1 fruit fly cellular context compared by ENCODE assay signal in genomic region chr3R:20850395-20851039, dm6.
TF ChIP-seq lines count a peak whose summit lies in the region.

TSS of gene RpS30 (plus strand) at chr3R:20850516.

TF ChIP-seq in whole organism, embryonic, 481 proteins besides CTCF, POLR2A, EP300 and RAD21 (continued from another document and continues in another):
- no peak for TF ChIP-seq ase (GFP tag; IDR thresholded peaks at IDR 0.05; lab: Robert Waterston, UW)
- TF ChIP-seq CG3281 (GFP tag; optimal IDR thresholded peaks at IDR 0.05; lab: Kevin White, UChicago) = peak; percentile 37
- TF ChIP-seq CG13894 (tag; optimal IDR thresholded peaks at IDR 0.05; lab: Kevin White, UChicago) = peak; percentile 36
- TF ChIP-seq CG2678 (tag; optimal IDR thresholded peaks at IDR 0.05; lab: Kevin White, UChicago) = no peak
- peak; percentile 49 for TF ChIP-seq CG31441 (GFP tag; IDR thresholded peaks at IDR 0.05; lab: Robert Waterston, UW)
- peak; percentile 69 for TF ChIP-seq CG32532 (GFP tag; IDR thresholded peaks at IDR 0.05; lab: Robert Waterston, UW)
- TF ChIP-seq onecut (GFP tag; IDR thresholded peaks at IDR 0.05; lab: Robert Waterston, UW) = peak; percentile 69
- no peak for TF ChIP-seq tx (GFP tag; optimal IDR thresholded peaks at IDR 0.05; lab: Kevin White, UChicago)
- no peak for TF ChIP-seq Side (GFP tag; optimal IDR thresholded peaks at IDR 0.05; lab: Kevin White, UChicago)
- TF ChIP-seq CG12391 (tag; optimal IDR thresholded peaks at IDR 0.05; lab: Kevin White, UChicago) = peak; percentile 56
- TF ChIP-seq zen (tag; optimal IDR thresholded peaks at IDR 0.05; lab: Kevin White, UChicago) = peak; percentile 64
- no peak for TF ChIP-seq Ptx1 (GFP tag; IDR thresholded peaks at IDR 0.05; lab: Robert Waterston, UW)
- no peak for TF ChIP-seq ttk (GFP tag; IDR thresholded peaks at IDR 0.05; lab: Robert Waterston, UW)
- TF ChIP-seq CG10267 (tag; optimal IDR thresholded peaks at IDR 0.05; lab: Kevin White, UChicago) = peak; percentile 74
- peak in 1 of 2 experiments; percentile 16 for TF ChIP-seq crp (GFP tag; optimal IDR thresholded peaks at IDR 0.05; lab: Kevin White, UChicago)
- no peak for TF ChIP-seq Lim3 (GFP tag; IDR thresholded peaks at IDR 0.05; lab: Robert Waterston, UW)
- TF ChIP-seq Ets65A (GFP tag; lab: Kevin White, UChicago) = peak; percentile 93
- TF ChIP-seq sug (tag; optimal IDR thresholded peaks at IDR 0.05; lab: Kevin White, UChicago) = peak; percentile 60
- TF ChIP-seq Chrac-16 (GFP tag; optimal IDR thresholded peaks at IDR 0.05; lab: Kevin White, UChicago) = no peak
- no peak for TF ChIP-seq ken (GFP tag; IDR thresholded peaks at IDR 0.05; lab: Robert Waterston, UW)
- peak; percentile 44 for TF ChIP-seq CG34376 (GFP tag; optimal IDR thresholded peaks at IDR 0.05; lab: Kevin White, UChicago)
- TF ChIP-seq Mrtf (GFP tag; IDR thresholded peaks at IDR 0.05; lab: Robert Waterston, UW) = no peak
- TF ChIP-seq vvl (GFP tag; IDR thresholded peaks at IDR 0.05; lab: Robert Waterston, UW) = peak; percentile 77
- peak; percentile 97 for TF ChIP-seq YL-1 (GFP tag; optimal IDR thresholded peaks at IDR 0.05; lab: Kevin White, UChicago)
- no peak for TF ChIP-seq psq (GFP tag; optimal IDR thresholded peaks at IDR 0.05; lab: Kevin White, UChicago)
- peak; percentile 96 for TF ChIP-seq hbn (GFP tag; IDR thresholded peaks at IDR 0.05; lab: Robert Waterston, UW; ENCODE audit: partially characterized antibody)
- TF ChIP-seq Ets97D (GFP tag; optimal IDR thresholded peaks at IDR 0.05; lab: Kevin White, UChicago) = peak; percentile 97
- TF ChIP-seq CoRest (tag; optimal IDR thresholded peaks at IDR 0.05; lab: Kevin White, UChicago) = peak; percentile 68
- TF ChIP-seq Sox102F (GFP tag; optimal IDR thresholded peaks at IDR 0.05; lab: Kevin White, UChicago) = no peak
- TF ChIP-seq zfh1 (GFP tag; IDR thresholded peaks at IDR 0.05; lab: Robert Waterston, UW) = no peak
- TF ChIP-seq CG15514 (GFP tag; optimal IDR thresholded peaks at IDR 0.05; lab: Kevin White, UChicago) = peak; percentile 79
- TF ChIP-seq CG10979 (tag; optimal IDR thresholded peaks at IDR 0.05; lab: Kevin White, UChicago) = peak; percentile 11
- TF ChIP-seq CG8359 (GFP tag; optimal IDR thresholded peaks at IDR 0.05; lab: Kevin White, UChicago; ENCODE audit: borderline replicate concordance) = no peak
- TF ChIP-seq cato (GFP tag; optimal IDR thresholded peaks at IDR 0.05; lab: Kevin White, UChicago; ENCODE audit: borderline replicate concordance) = no peak
- peak; percentile 93 for TF ChIP-seq Doc3 (GFP tag; IDR thresholded peaks at IDR 0.05; lab: Robert Waterston, UW; ENCODE audit: partially characterized antibody)
- peak; percentile 45; the same call in 1 of the 2 replicates for TF ChIP-seq stc (GFP tag; IDR thresholded peaks at IDR 0.05; lab: Robert Waterston, UW)
- TF ChIP-seq E2f1 (GFP tag; IDR thresholded peaks at IDR 0.05; lab: Robert Waterston, UW) = peak; percentile 25; the same call in 1 of the 2 replicates
- peak; percentile 23 for TF ChIP-seq Dip3 (GFP tag; optimal IDR thresholded peaks at IDR 0.05; lab: Kevin White, UChicago)
- TF ChIP-seq CG6813 (GFP tag; optimal IDR thresholded peaks at IDR 0.05; lab: Kevin White, UChicago) = peak; percentile 18
- TF ChIP-seq CG8281 (tag; optimal IDR thresholded peaks at IDR 0.05; lab: Kevin White, UChicago) = peak; percentile 81
- TF ChIP-seq CG16863 (GFP tag; optimal IDR thresholded peaks at IDR 0.05; lab: Kevin White, UChicago) = no peak
- peak; percentile 65 for TF ChIP-seq sens (GFP tag; lab: Kevin White, UChicago)
- peak; percentile 97 for TF ChIP-seq CG7963 (GFP tag; IDR thresholded peaks at IDR 0.05; lab: Robert Waterston, UW; ENCODE audit: partially characterized antibody)
- peak; percentile 94 for TF ChIP-seq gfzf (GFP tag; optimal IDR thresholded peaks at IDR 0.05; lab: Kevin White, UChicago)
- peak; percentile 91 for TF ChIP-seq sna (GFP tag; IDR thresholded peaks at IDR 0.05; lab: Robert Waterston, UW; ENCODE audit: partially characterized antibody)
- no peak for TF ChIP-seq yki (optimal IDR thresholded peaks at IDR 0.05; lab: Kevin White, UChicago)
- TF ChIP-seq CG8290 (GFP tag; optimal IDR thresholded peaks at IDR 0.05; lab: Kevin White, UChicago) = peak; percentile 47
- TF ChIP-seq CG8290 (tag; optimal IDR thresholded peaks at IDR 0.05; lab: Kevin White, UChicago) = peak in 1 of 2 experiments; percentile 87
- TF ChIP-seq Awh (GFP tag; IDR thresholded peaks at IDR 0.05; lab: Robert Waterston, UW) = no peak
- TF ChIP-seq CG13123 (GFP tag; optimal IDR thresholded peaks at IDR 0.05; lab: Kevin White, UChicago) = no peak
- TF ChIP-seq CG9727 (GFP tag; optimal IDR thresholded peaks at IDR 0.05; lab: Kevin White, UChicago) = peak; percentile 51
- peak; percentile 69 for TF ChIP-seq sob (GFP tag; IDR thresholded peaks at IDR 0.05; lab: Robert Waterston, UW)
- peak; percentile 55 for TF ChIP-seq CG30020 (tag; optimal IDR thresholded peaks at IDR 0.05; lab: Kevin White, UChicago)
- TF ChIP-seq Oaz (GFP tag; IDR thresholded peaks at IDR 0.05; lab: Robert Waterston, UW) = no peak
- peak; percentile 57 for TF ChIP-seq CHES-1-like (GFP tag; optimal IDR thresholded peaks at IDR 0.05; lab: Kevin White, UChicago)
- TF ChIP-seq slp2 (GFP tag; optimal IDR thresholded peaks at IDR 0.05; lab: Kevin White, UChicago) = peak; percentile 15
- TF ChIP-seq CG9817 (tag; optimal IDR thresholded peaks at IDR 0.05; lab: Kevin White, UChicago) = peak; percentile 42
- TF ChIP-seq CG2712 (tag; optimal IDR thresholded peaks at IDR 0.05; lab: Kevin White, UChicago) = peak; percentile 71
- peak; percentile 1 for TF ChIP-seq exex (tag; optimal IDR thresholded peaks at IDR 0.05; lab: Kevin White, UChicago)
- peak; percentile 65 for TF ChIP-seq B-H2 (GFP tag; optimal IDR thresholded peaks at IDR 0.05; lab: Kevin White, UChicago)
- TF ChIP-seq bsh (GFP tag; optimal IDR thresholded peaks at IDR 0.05; lab: Kevin White, UChicago) = peak in 1 of 2 experiments; percentile 36
- peak; percentile 41 for TF ChIP-seq zfh2 (GFP tag; optimal IDR thresholded peaks at IDR 0.05; lab: Kevin White, UChicago)
- TF ChIP-seq tna (GFP tag; IDR thresholded peaks at IDR 0.05; lab: Robert Waterston, UW; ENCODE audit: partially characterized antibody) = peak; percentile 95
- TF ChIP-seq Sry-β (GFP tag; optimal IDR thresholded peaks at IDR 0.05; lab: Kevin White, UChicago) = no peak
- peak; percentile 81; the same call in 2 of the 3 replicates for TF ChIP-seq mld (GFP tag; IDR thresholded peaks at IDR 0.05; lab: Robert Waterston, UW; ENCODE audit: partially characterized antibody)
- no peak for TF ChIP-seq Camta (GFP tag; optimal IDR thresholded peaks at IDR 0.05; lab: Kevin White, UChicago)
- peak; percentile 80 for TF ChIP-seq CG14710 (tag; optimal IDR thresholded peaks at IDR 0.05; lab: Kevin White, UChicago)
- TF ChIP-seq wek (GFP tag; optimal IDR thresholded peaks at IDR 0.05; lab: Kevin White, UChicago) = no peak
- peak; percentile 4 for TF ChIP-seq repo (GFP tag; optimal IDR thresholded peaks at IDR 0.05; lab: Kevin White, UChicago)
- TF ChIP-seq Dll (GFP tag; IDR thresholded peaks at IDR 0.05; lab: Robert Waterston, UW; ENCODE audit: partially characterized antibody) = peak; percentile 95
- TF ChIP-seq CG30403 (GFP tag; optimal IDR thresholded peaks at IDR 0.05; lab: Kevin White, UChicago) = peak; percentile 24
- TF ChIP-seq CG42726 (GFP tag; IDR thresholded peaks at IDR 0.05; lab: Robert Waterston, UW; ENCODE audit: partially characterized antibody) = peak; percentile 97
- no peak for TF ChIP-seq CG11085 (GFP tag; IDR thresholded peaks at IDR 0.05; lab: Robert Waterston, UW)
- TF ChIP-seq CG15269 (tag; optimal IDR thresholded peaks at IDR 0.05; lab: Kevin White, UChicago) = peak; percentile 24
- TF ChIP-seq sqz (GFP tag; optimal IDR thresholded peaks at IDR 0.05; lab: Kevin White, UChicago) = no peak
- peak; percentile 91 for TF ChIP-seq CG1603 (tag; optimal IDR thresholded peaks at IDR 0.05; lab: Kevin White, UChicago)
- TF ChIP-seq CG4282 (GFP tag; optimal IDR thresholded peaks at IDR 0.05; lab: Kevin White, UChicago) = peak; percentile 17
- TF ChIP-seq Hmr (GFP tag; optimal IDR thresholded peaks at IDR 0.05; lab: Kevin White, UChicago) = peak; percentile 78
- no peak for TF ChIP-seq en (GFP tag; optimal IDR thresholded peaks at IDR 0.05; lab: Kevin White, UChicago)
- peak; percentile 98 for TF ChIP-seq Bgb (GFP tag; IDR thresholded peaks at IDR 0.05; lab: Robert Waterston, UW; ENCODE audit: partially characterized antibody)
- no peak for TF ChIP-seq so (GFP tag; IDR thresholded peaks at IDR 0.05; lab: Robert Waterston, UW)
- TF ChIP-seq Oli (tag; optimal IDR thresholded peaks at IDR 0.05; lab: Kevin White, UChicago) = no peak
- TF ChIP-seq CG14860 (GFP tag; IDR thresholded peaks at IDR 0.05; lab: Robert Waterston, UW; ENCODE audit: partially characterized antibody) = peak; percentile 95
- TF ChIP-seq chm (GFP tag; IDR thresholded peaks at IDR 0.05; lab: Robert Waterston, UW) = peak; percentile 47; the same call in 1 of the 2 replicates
- peak; percentile 27 for TF ChIP-seq Fer3 (tag; optimal IDR thresholded peaks at IDR 0.05; lab: Kevin White, UChicago)
- TF ChIP-seq CG2120 (GFP tag; optimal IDR thresholded peaks at IDR 0.05; lab: Kevin White, UChicago) = peak; percentile 39
- peak; percentile 11 for TF ChIP-seq CG13296 (GFP tag; optimal IDR thresholded peaks at IDR 0.05; lab: Kevin White, UChicago)
- peak; percentile 52; the same call in 1 of the 2 replicates for TF ChIP-seq ranshi (GFP tag; IDR thresholded peaks at IDR 0.05; lab: Robert Waterston, UW)
- TF ChIP-seq CG9797 (GFP tag; optimal IDR thresholded peaks at IDR 0.05; lab: Kevin White, UChicago) = peak; percentile 94
- peak; percentile 46 for TF ChIP-seq CG8924 (tag; optimal IDR thresholded peaks at IDR 0.05; lab: Kevin White, UChicago)
- peak; percentile 45 for TF ChIP-seq CG3995 (GFP tag; optimal IDR thresholded peaks at IDR 0.05; lab: Kevin White, UChicago)
- no peak for TF ChIP-seq TFAM (GFP tag; optimal IDR thresholded peaks at IDR 0.05; lab: Kevin White, UChicago)
- TF ChIP-seq CG16779 (GFP tag; IDR thresholded peaks at IDR 0.05; lab: Robert Waterston, UW) = 0 out of 2 replicates have a peak, but pooled peaks have one; percentile 10
- TF ChIP-seq CG2116 (GFP tag; optimal IDR thresholded peaks at IDR 0.05; lab: Kevin White, UChicago) = peak; percentile 95
- TF ChIP-seq CG17361 (GFP tag; IDR thresholded peaks at IDR 0.05; lab: Robert Waterston, UW) = 0 out of 3 replicates have a peak, but pooled peaks have one; percentile 25
- no peak for TF ChIP-seq CG4707 (GFP tag; optimal IDR thresholded peaks at IDR 0.05; lab: Kevin White, UChicago)
- no peak for TF ChIP-seq lola (GFP tag; optimal IDR thresholded peaks at IDR 0.05; lab: Kevin White, UChicago)
- TF ChIP-seq luna (GFP tag; optimal IDR thresholded peaks at IDR 0.05; lab: Kevin White, UChicago) = no peak
- peak; percentile 95 for TF ChIP-seq Sry-δ (GFP tag; optimal IDR thresholded peaks at IDR 0.05; lab: Kevin White, UChicago)
- TF ChIP-seq pfk (GFP tag; optimal IDR thresholded peaks at IDR 0.05; lab: Kevin White, UChicago) = no peak
- peak; percentile 70; the same call in 1 of the 2 replicates for TF ChIP-seq CG9932 (GFP tag; IDR thresholded peaks at IDR 0.05; lab: Robert Waterston, UW)
- TF ChIP-seq grn (GFP tag; optimal IDR thresholded peaks at IDR 0.05; lab: Kevin White, UChicago) = no peak
- peak; percentile 38 for TF ChIP-seq twi (tag; optimal IDR thresholded peaks at IDR 0.05; lab: Kevin White, UChicago)
- no peak for TF ChIP-seq Lpt (GFP tag; optimal IDR thresholded peaks at IDR 0.05; lab: Kevin White, UChicago)
- TF ChIP-seq p53 (GFP tag; optimal IDR thresholded peaks at IDR 0.05; lab: Kevin White, UChicago) = peak; percentile 52
- TF ChIP-seq CG12104 (GFP tag; optimal IDR thresholded peaks at IDR 0.05; lab: Kevin White, UChicago) = peak; percentile 15
- TF ChIP-seq CG11398 (GFP tag; optimal IDR thresholded peaks at IDR 0.05; lab: Kevin White, UChicago) = peak; percentile 15
- no peak for TF ChIP-seq fd64A (GFP tag; optimal IDR thresholded peaks at IDR 0.05; lab: Kevin White, UChicago)
- TF ChIP-seq CrebB (tag; optimal IDR thresholded peaks at IDR 0.05; lab: Kevin White, UChicago) = peak; percentile 30
- TF ChIP-seq zen2 (GFP tag; IDR thresholded peaks at IDR 0.05; lab: Robert Waterston, UW; ENCODE audit: partially characterized antibody) = peak; percentile 87
- peak; percentile 96 for TF ChIP-seq knrl (GFP tag; IDR thresholded peaks at IDR 0.05; lab: Robert Waterston, UW; ENCODE audit: partially characterized antibody)
- no peak for TF ChIP-seq CG6854 (GFP tag; optimal IDR thresholded peaks at IDR 0.05; lab: Kevin White, UChicago)
- peak; percentile 44 for TF ChIP-seq Bteb2 (GFP tag; optimal IDR thresholded peaks at IDR 0.05; lab: Kevin White, UChicago)
- peak; percentile 16 for TF ChIP-seq pb (GFP tag; optimal IDR thresholded peaks at IDR 0.05; lab: Kevin White, UChicago)
- peak; percentile 69 for TF ChIP-seq vfl (GFP tag; optimal IDR thresholded peaks at IDR 0.05; lab: Kevin White, UChicago)
- TF ChIP-seq Antp (GFP tag; optimal IDR thresholded peaks at IDR 0.05; lab: Kevin White, UChicago) = no peak
- TF ChIP-seq CG18599 (GFP tag; optimal IDR thresholded peaks at IDR 0.05; lab: Kevin White, UChicago) = no peak
- TF ChIP-seq CG7271 (tag; optimal IDR thresholded peaks at IDR 0.05; lab: Kevin White, UChicago) = peak; percentile 5
- no peak for TF ChIP-seq CG7556 (GFP tag; optimal IDR thresholded peaks at IDR 0.05; lab: Kevin White, UChicago)
- no peak for TF ChIP-seq sc (optimal IDR thresholded peaks at IDR 0.05; lab: Kevin White, UChicago)
- TF ChIP-seq sc (GFP tag; optimal IDR thresholded peaks at IDR 0.05; lab: Kevin White, UChicago) = no peak
- TF ChIP-seq HLH4C (GFP tag; IDR thresholded peaks at IDR 0.05; lab: Robert Waterston, UW; ENCODE audit: partially characterized antibody) = peak; percentile 96
- TF ChIP-seq Spps (tag; optimal IDR thresholded peaks at IDR 0.05; lab: Kevin White, UChicago) = peak; percentile 36
- TF ChIP-seq crc (GFP tag; optimal IDR thresholded peaks at IDR 0.05; lab: Kevin White, UChicago) = peak; percentile 2
- TF ChIP-seq phol (tag; optimal IDR thresholded peaks at IDR 0.05; lab: Kevin White, UChicago) = peak; percentile 100
- TF ChIP-seq Gsc (GFP tag; IDR thresholded peaks at IDR 0.05; lab: Robert Waterston, UW) = no peak
- peak; percentile 62 for TF ChIP-seq CG13775 (GFP tag; optimal IDR thresholded peaks at IDR 0.05; lab: Kevin White, UChicago)
- no peak for TF ChIP-seq Tbp (GFP tag; optimal IDR thresholded peaks at IDR 0.05; lab: Kevin White, UChicago)
- TF ChIP-seq az2 (GFP tag; optimal IDR thresholded peaks at IDR 0.05; lab: Kevin White, UChicago) = no peak
- TF ChIP-seq Eip74EF (GFP tag; optimal IDR thresholded peaks at IDR 0.05; lab: Kevin White, UChicago) = peak in 1 of 2 experiments; percentile 4
- TF ChIP-seq CG11695 (GFP tag; IDR thresholded peaks at IDR 0.05; lab: Robert Waterston, UW) = no peak
